Worm (Caenorhabditis elegans): ENCODE measurements around the gene C33D9.8.
"Not testable (repeated sequence)": the region's sequence is repeated elsewhere in the genome, so short reads cannot be mapped to it uniquely, and the experiment has no call there.

Gene C33D9.8

ce11 chrIV:8793223-8793622 lies 6.7 kb upstream of the C33D9.8 start:
- TF ChIP-seq pha-4 (tag; optimal IDR thresholded peaks at IDR 0.05), result no peak
- peak; percentile 37 for TF ChIP-seq elt-1 (tag; optimal IDR thresholded peaks at IDR 0.05)
- peak; percentile 63 for TF ChIP-seq nhr-43 (tag; optimal IDR thresholded peaks at IDR 0.05; ENCODE audit: poor library complexity, severe bottlenecking)
- no peak for TF ChIP-seq nhr-67 (tag; optimal IDR thresholded peaks at IDR 0.05)
- peak; percentile 77 for TF ChIP-seq nhr-25 (tag; optimal IDR thresholded peaks at IDR 0.05)
- peak; percentile 5 for TF ChIP-seq nfya-1 (tag; optimal IDR thresholded peaks at IDR 0.05; ENCODE audit: insufficient read depth)
- TF ChIP-seq nhr-23 (tag; optimal IDR thresholded peaks at IDR 0.05), result peak; percentile 93
- peak; percentile 69 for TF ChIP-seq ama-1 (optimal IDR thresholded peaks at IDR 0.05)
- TF ChIP-seq lin-39 (tag; optimal IDR thresholded peaks at IDR 0.05), result no peak
- peak; percentile 11 for TF ChIP-seq lsy-12 (tag; optimal IDR thresholded peaks at IDR 0.05)
- no peak for TF ChIP-seq nhr-12 (tag; optimal IDR thresholded peaks at IDR 0.05)
- TF ChIP-seq tbx-2 (tag; optimal IDR thresholded peaks at IDR 0.05), result no peak
- TF ChIP-seq nhr-11 (tag; optimal IDR thresholded peaks at IDR 0.05), result no peak
- TF ChIP-seq snpc-4 (tag; optimal IDR thresholded peaks at IDR 0.05), result no peak
- TF ChIP-seq nhr-76 (tag; optimal IDR thresholded peaks at IDR 0.05), result no peak
- TF ChIP-seq ceh-28 (tag; optimal IDR thresholded peaks at IDR 0.05), result peak; percentile 3
- no peak for TF ChIP-seq egl-5 (tag; optimal IDR thresholded peaks at IDR 0.05)
- TF ChIP-seq mdl-1 (tag; optimal IDR thresholded peaks at IDR 0.05), result no peak
- TF ChIP-seq daf-12 (tag; optimal IDR thresholded peaks at IDR 0.05), result peak; percentile 52
- TF ChIP-seq ceh-82 (tag; optimal IDR thresholded peaks at IDR 0.05), result no peak
- peak; percentile 24 for TF ChIP-seq jun-1 (tag; optimal IDR thresholded peaks at IDR 0.05)
- peak; percentile 37 to 99 (median 61) for TF ChIP-seq elt-3 (tag; optimal IDR thresholded peaks at IDR 0.05)
- TF ChIP-seq unc-62 (GFP tag; optimal IDR thresholded peaks at IDR 0.05), result peak; percentile 8
- no peak for TF ChIP-seq skn-1 (tag; optimal IDR thresholded peaks at IDR 0.05)
- peak; percentile 70 for TF ChIP-seq elt-2 (tag; optimal IDR thresholded peaks at IDR 0.05)
- TF ChIP-seq hmg-11 (tag; optimal IDR thresholded peaks at IDR 0.05), result peak; percentile 8
- TF ChIP-seq aly-2 (tag; optimal IDR thresholded peaks at IDR 0.05), result no peak
- peak; percentile 24 for TF ChIP-seq pqm-1 (tag; optimal IDR thresholded peaks at IDR 0.05)
- no peak for TF ChIP-seq lin-15B (tag; optimal IDR thresholded peaks at IDR 0.05)
- TF ChIP-seq unc-39 (tag; optimal IDR thresholded peaks at IDR 0.05), result no peak
- TF ChIP-seq sea-2 (GFP tag; optimal IDR thresholded peaks at IDR 0.05), result no peak
- no peak for TF ChIP-seq nhr-77 (tag; optimal IDR thresholded peaks at IDR 0.05)
- peak; percentile 40 for TF ChIP-seq egl-27 (tag; optimal IDR thresholded peaks at IDR 0.05)

ce11 chrIV:8792808-8793207 lies 6.3 kb upstream of the C33D9.8 start, which contains the start of gene C33D9.3:
Gene C33D9.3, minus strand, starts transcription at chrIV:8792908.
- no peak for TF ChIP-seq ceh-28 (tag; optimal IDR thresholded peaks at IDR 0.05)
- TF ChIP-seq nhr-237 (tag; optimal IDR thresholded peaks at IDR 0.05), result no peak
- no peak for TF ChIP-seq unc-39 (tag; optimal IDR thresholded peaks at IDR 0.05)
- TF ChIP-seq nhr-43 (tag; optimal IDR thresholded peaks at IDR 0.05; ENCODE audit: poor library complexity, severe bottlenecking), result no peak
- no peak for TF ChIP-seq ztf-11 (tag; optimal IDR thresholded peaks at IDR 0.05)
- TF ChIP-seq hmg-11 (tag; optimal IDR thresholded peaks at IDR 0.05), result no peak
- no peak for TF ChIP-seq nhr-12 (tag; optimal IDR thresholded peaks at IDR 0.05)
- TF ChIP-seq nhr-23 (tag; optimal IDR thresholded peaks at IDR 0.05), result no peak
- no peak for TF ChIP-seq fos-1 (tag; optimal IDR thresholded peaks at IDR 0.05)
- no peak for TF ChIP-seq mdl-1 (tag; optimal IDR thresholded peaks at IDR 0.05)

ce11 chrIV:8790144-8790543 lies 3.6 kb upstream of the C33D9.8 start, which contains the start of gene sru-35:
Gene sru-35, minus strand, starts transcription at chrIV:8790244.
- TF ChIP-seq elt-1 (tag; optimal IDR thresholded peaks at IDR 0.05) (no peak), snpc-4 (tag; optimal IDR thresholded peaks at IDR 0.05) (no peak), ztf-11 (tag; optimal IDR thresholded peaks at IDR 0.05) (no peak), pha-4 (tag; optimal IDR thresholded peaks at IDR 0.05) (no peak), elt-3 (tag; optimal IDR thresholded peaks at IDR 0.05) (no peak), fkh-2 (tag; optimal IDR thresholded peaks at IDR 0.05) (no peak), sea-2 (GFP tag; optimal IDR thresholded peaks at IDR 0.05) (no peak), zag-1 (tag; optimal IDR thresholded peaks at IDR 0.05) (no peak), ama-1 (optimal IDR thresholded peaks at IDR 0.05) (no peak)

ce11 chrIV:8788048-8788447 lies 1.5 kb upstream of the C33D9.8 start, which contains the start of gene C33D9.10:
Gene C33D9.10, minus strand, starts transcription at chrIV:8788148.
- not testable (repeated sequence) for TF ChIP-seq nhr-76, fkh-2, ceh-9 (tag; optimal IDR thresholded peaks at IDR 0.05)
